Fruit fly (Drosophila melanogaster): Measurements from ENCODE around the gene Nna1.

The Nna1 gene

dm6 chrX:13744599-13745052 is 52.5 kb downstream of the Nna1 start, which contains the start of gene Grip91 (continued):
- no peak for TF ChIP-seq tgo (GFP tag; IDR thresholded peaks at IDR 0.05)
- peak; percentile 95 for TF ChIP-seq hkb (optimal IDR thresholded peaks at IDR 0.05)
- TF ChIP-seq hkb (GFP tag; IDR thresholded peaks at IDR 0.05) = no peak
- peak; percentile 75 for TF ChIP-seq CG15514 (GFP tag; optimal IDR thresholded peaks at IDR 0.05)
- TF ChIP-seq CG12299 (tag; optimal IDR thresholded peaks at IDR 0.05) = no peak
- TF ChIP-seq NFAT (GFP tag; IDR thresholded peaks at IDR 0.05) = no peak
- TF ChIP-seq CG32772 (GFP tag; IDR thresholded peaks at IDR 0.05) = no peak
- no peak for TF ChIP-seq CG12942 (GFP tag; optimal IDR thresholded peaks at IDR 0.05)
- no peak for TF ChIP-seq CG7987 (GFP tag; optimal IDR thresholded peaks at IDR 0.05)
- no peak for TF ChIP-seq dati (GFP tag; IDR thresholded peaks at IDR 0.05)
- TF ChIP-seq hbn (GFP tag; IDR thresholded peaks at IDR 0.05; ENCODE audit: partially characterized antibody) = no peak; the same call in 1 of the 2 replicates
- peak; percentile 46; the same call in 1 of the 3 replicates for TF ChIP-seq Opbp (GFP tag; IDR thresholded peaks at IDR 0.05; ENCODE audit: partially characterized antibody)
- TF ChIP-seq CG8089 (GFP tag; optimal IDR thresholded peaks at IDR 0.05) = no peak
- TF ChIP-seq tap (tag; optimal IDR thresholded peaks at IDR 0.05) = no peak
- TF ChIP-seq Ptx1 (GFP tag; IDR thresholded peaks at IDR 0.05) = no peak
- no peak for TF ChIP-seq grn (GFP tag; optimal IDR thresholded peaks at IDR 0.05)
- no peak for TF ChIP-seq Deaf1 (tag; optimal IDR thresholded peaks at IDR 0.05)
- no peak for TF ChIP-seq Bgb (GFP tag; IDR thresholded peaks at IDR 0.05; ENCODE audit: partially characterized antibody)
- no peak for TF ChIP-seq H2.0 (GFP tag; IDR thresholded peaks at IDR 0.05)
- no peak for TF ChIP-seq CG18476 (GFP tag; optimal IDR thresholded peaks at IDR 0.05)
- TF ChIP-seq CG12391 (tag; optimal IDR thresholded peaks at IDR 0.05) = peak; percentile 5
- TF ChIP-seq CG32767 (GFP tag; IDR thresholded peaks at IDR 0.05) = no peak
- no peak for TF ChIP-seq lilli (GFP tag; optimal IDR thresholded peaks at IDR 0.05)
- TF ChIP-seq CG18262 (tag; optimal IDR thresholded peaks at IDR 0.05) = no peak
- peak; percentile 78 for TF ChIP-seq CG3847 (GFP tag; IDR thresholded peaks at IDR 0.05)
- TF ChIP-seq D19A (tag; optimal IDR thresholded peaks at IDR 0.05) = no peak
- TF ChIP-seq Fer1 (GFP tag; optimal IDR thresholded peaks at IDR 0.05) = no peak
- no peak for TF ChIP-seq repo (GFP tag; optimal IDR thresholded peaks at IDR 0.05)
- no peak for TF ChIP-seq sima (GFP tag; optimal IDR thresholded peaks at IDR 0.05)
- TF ChIP-seq HLH4C (GFP tag; IDR thresholded peaks at IDR 0.05; ENCODE audit: partially characterized antibody) = 0 out of 3 replicates have a peak, but pooled peaks have one; percentile 35
- TF ChIP-seq kah (GFP tag; optimal IDR thresholded peaks at IDR 0.05) = no peak
- no peak for TF ChIP-seq CG3995 (GFP tag; optimal IDR thresholded peaks at IDR 0.05)
- no peak for TF ChIP-seq Rx (GFP tag; IDR thresholded peaks at IDR 0.05)
- no peak for TF ChIP-seq CG13123 (GFP tag; optimal IDR thresholded peaks at IDR 0.05)
- no peak for TF ChIP-seq CG11398 (GFP tag; optimal IDR thresholded peaks at IDR 0.05)
- no peak for TF ChIP-seq Sox100B (GFP tag; optimal IDR thresholded peaks at IDR 0.05)
- peak; percentile 11 for TF ChIP-seq CHES-1-like (GFP tag; optimal IDR thresholded peaks at IDR 0.05)
- TF ChIP-seq Sox102F (GFP tag; optimal IDR thresholded peaks at IDR 0.05) = no peak
- no peak for TF ChIP-seq aop (GFP tag; IDR thresholded peaks at IDR 0.05)
- no peak for TF ChIP-seq esg (GFP tag; conservative IDR thresholded peaks at IDR 0.05)
- no peak for TF ChIP-seq ranshi (GFP tag; IDR thresholded peaks at IDR 0.05)
- no peak for TF ChIP-seq sna (GFP tag; IDR thresholded peaks at IDR 0.05; ENCODE audit: partially characterized antibody)
- no peak for TF ChIP-seq Six4 (GFP tag; optimal IDR thresholded peaks at IDR 0.05)
- no peak for TF ChIP-seq CG10147 (GFP tag; optimal IDR thresholded peaks at IDR 0.05)
- no peak for TF ChIP-seq her (GFP tag; optimal IDR thresholded peaks at IDR 0.05)
- TF ChIP-seq prd (optimal IDR thresholded peaks at IDR 0.05) = no peak
- TF ChIP-seq prd (GFP tag; IDR thresholded peaks at IDR 0.05) = no peak
- peak; percentile 15 for TF ChIP-seq Nf-YB (GFP tag; optimal IDR thresholded peaks at IDR 0.05)
- TF ChIP-seq fd102C (GFP tag; optimal IDR thresholded peaks at IDR 0.05) = no peak
- TF ChIP-seq gcm2 (GFP tag; optimal IDR thresholded peaks at IDR 0.05) = no peak
- no peak for TF ChIP-seq org-1 (GFP tag; optimal IDR thresholded peaks at IDR 0.05)
- TF ChIP-seq sob (GFP tag; IDR thresholded peaks at IDR 0.05) = no peak
